Worm (Caenorhabditis elegans) whole organism, L2 larva: Measurements from ENCODE around the gene lin-66.

Experiments used
- C34F6.9 ChIP-seq: fragments of 150-350 bp; optimal IDR thresholded peaks from 2 replicates; lab custom pipeline; 2014; ENCODE audit warnings: missing biosample characterization, missing genetic modification characterization
- F13H6.1 ChIP-seq: sonication (generic microtip); optimal IDR thresholded peaks from 2 replicates; lab custom pipeline; 2016; ENCODE audit warnings: missing genetic modification characterization, missing compliant biosample characterization
- R02D3.7 ChIP-seq: fragments of 150-350 bp; optimal IDR thresholded peaks from 2 replicates; lab custom pipeline; 2014; ENCODE audit warnings: missing biosample characterization, missing genetic modification characterization
- Y55F3AM.14 ChIP-seq: fragments of 200-800 bp; sonication (Bioruptor generic); optimal IDR thresholded peaks from 2 replicates; lab custom pipeline; 2018; ENCODE audit warnings: mild to moderate bottlenecking, missing genetic modification characterization, missing compliant biosample characterization
- ZK546.5 ChIP-seq: sonication (generic microtip); optimal IDR thresholded peaks from 2 replicates; lab custom pipeline; 2017; ENCODE audit warnings: missing biosample characterization, missing genetic modification characterization
- alr-1 ChIP-seq: fragments of 150-350 bp; optimal IDR thresholded peaks from 2 replicates; lab custom pipeline; 2014; ENCODE audit warnings: missing biosample characterization, missing genetic modification characterization
- aly-2 ChIP-seq: fragments of 150-350 bp; optimal IDR thresholded peaks from 2 replicates; lab custom pipeline; 2014; ENCODE audit warnings: missing biosample characterization, missing genetic modification characterization
- ama-1 ChIP-seq: fragments of 150-350 bp; optimal IDR thresholded peaks from 2 replicates; lab custom pipeline; 2018; ENCODE audit warnings: inconsistent platforms
- blmp-1 ChIP-seq: sonication (generic microtip); optimal IDR thresholded peaks from 2 replicates; lab custom pipeline; 2017; ENCODE audit warnings: missing genetic modification characterization, mild to moderate bottlenecking, missing compliant biosample characterization, antibody characterized with exemption, moderate library complexity; ENCODE audit not compliant: insufficient read depth
- ceh-16 ChIP-seq: fragments of 150-350 bp; optimal IDR thresholded peaks from 2 replicates; lab custom pipeline; 2014; ENCODE audit warnings: missing biosample characterization, missing genetic modification characterization
- ceh-82 ChIP-seq: fragments of 150-350 bp; optimal IDR thresholded peaks from 2 replicates; lab custom pipeline; 2014; ENCODE audit warnings: missing biosample characterization, missing genetic modification characterization
- crh-2 ChIP-seq: sonication (generic microtip); optimal IDR thresholded peaks from 2 replicates; lab custom pipeline; 2017; ENCODE audit warnings: missing biosample characterization, missing genetic modification characterization
- dmd-4 ChIP-seq: sonication (generic microtip); optimal IDR thresholded peaks from 2 replicates; lab custom pipeline; 2017; ENCODE audit warnings: missing biosample characterization, missing genetic modification characterization
- egl-27 ChIP-seq: sonication (generic microtip); optimal IDR thresholded peaks from 3 replicates; lab custom pipeline; 2017; ENCODE audit warnings: missing biosample characterization, missing genetic modification reagents, missing genetic modification characterization
- elt-1 ChIP-seq: fragments of 150-350 bp; optimal IDR thresholded peaks from 2 replicates; lab custom pipeline; 2014; ENCODE audit warnings: missing biosample characterization, missing genetic modification characterization
- elt-3 ChIP-seq: sonication (generic microtip); optimal IDR thresholded peaks from 2 replicates; lab custom pipeline; 2017; ENCODE audit warnings: missing biosample characterization, missing genetic modification characterization
- fos-1 ChIP-seq: fragments of 150-350 bp; optimal IDR thresholded peaks from 2 replicates; lab custom pipeline; 2014; ENCODE audit warnings: missing biosample characterization, missing genetic modification characterization
- gmeb-1 ChIP-seq: fragments of 150-350 bp; optimal IDR thresholded peaks from 2 replicates; lab custom pipeline; 2014; ENCODE audit warnings: missing biosample characterization, missing genetic modification characterization
- lin-11 ChIP-seq: fragments of 150-350 bp; sonication (generic microtip); optimal IDR thresholded peaks from 2 replicates; lab custom pipeline; 2014; ENCODE audit warnings: missing biosample characterization, missing genetic modification characterization, inconsistent platforms, mixed read lengths
- lin-13 ChIP-seq: fragments of 150-350 bp; optimal IDR thresholded peaks from 2 replicates; lab custom pipeline; 2014; ENCODE audit warnings: missing biosample characterization, missing genetic modification reagents, missing genetic modification characterization
- lin-39 ChIP-seq: fragments of 150-350 bp; optimal IDR thresholded peaks from 2 replicates; lab custom pipeline; 2014; ENCODE audit warnings: missing biosample characterization, missing genetic modification reagents, missing genetic modification characterization
- lsy-2 ChIP-seq, 2 experiments: fragments of 150-350 bp in 1 of 2; sonication (generic microtip) in 1 of 2; optimal IDR thresholded peaks; 2 replicates each; lab custom pipeline; 2014 to 2017; ENCODE audit warnings: missing biosample characterization in 2 of 2, missing genetic modification characterization in 2 of 2
- mab-5 ChIP-seq: fragments of 150-350 bp; optimal IDR thresholded peaks from 2 replicates; lab custom pipeline; 2014; ENCODE audit warnings: missing biosample characterization, missing genetic modification characterization
- mbf-1 ChIP-seq: sonication (generic microtip); optimal IDR thresholded peaks from 2 replicates; lab custom pipeline; 2017; ENCODE audit warnings: missing biosample characterization, missing genetic modification characterization
- mdl-1 ChIP-seq, 2 experiments: fragments of 150-350 bp in 1 of 2; sonication (generic microtip) in 1 of 2; optimal IDR thresholded peaks; 2 replicates each; lab custom pipeline; 2017; ENCODE audit warnings: missing biosample characterization in 2 of 2, missing genetic modification characterization in 2 of 2
- nhr-11 ChIP-seq: fragments of 150-350 bp; optimal IDR thresholded peaks from 2 replicates; lab custom pipeline; 2014; ENCODE audit warnings: missing biosample characterization, missing genetic modification characterization
- nhr-12 ChIP-seq: fragments of 150-350 bp; optimal IDR thresholded peaks from 2 replicates; lab custom pipeline; 2014; ENCODE audit warnings: missing biosample characterization, missing genetic modification characterization
- nhr-129 ChIP-seq: fragments of 150-350 bp; optimal IDR thresholded peaks from 2 replicates; lab custom pipeline; 2014; ENCODE audit warnings: missing biosample characterization, missing genetic modification characterization
- nhr-21 ChIP-seq: fragments of 150-350 bp; optimal IDR thresholded peaks from 2 replicates; lab custom pipeline; 2014; ENCODE audit warnings: missing biosample characterization, missing genetic modification characterization
- nhr-23 ChIP-seq: fragments of 150-350 bp; optimal IDR thresholded peaks from 2 replicates; lab custom pipeline; 2014; ENCODE audit warnings: missing biosample characterization, missing genetic modification reagents, missing genetic modification characterization
- nhr-237 ChIP-seq: fragments of 150-350 bp; optimal IDR thresholded peaks from 2 replicates; lab custom pipeline; 2014; ENCODE audit warnings: missing biosample characterization, missing genetic modification characterization
- nhr-25 ChIP-seq: fragments of 150-350 bp; sonication (generic microtip); optimal IDR thresholded peaks from 3 replicates; lab custom pipeline; 2014; ENCODE audit warnings: missing biosample characterization, missing genetic modification characterization
- nhr-6 ChIP-seq: fragments of 150-350 bp; optimal IDR thresholded peaks from 2 replicates; lab custom pipeline; 2014; ENCODE audit warnings: missing biosample characterization, missing genetic modification characterization
- peb-1 ChIP-seq: fragments of 150-350 bp; optimal IDR thresholded peaks from 2 replicates; lab custom pipeline; 2014; ENCODE audit warnings: missing biosample characterization, missing genetic modification characterization
- sem-4 ChIP-seq: fragments of 150-350 bp; optimal IDR thresholded peaks from 2 replicates; lab custom pipeline; 2014; ENCODE audit warnings: missing biosample characterization, missing genetic modification reagents, missing genetic modification characterization
- skn-1 ChIP-seq: sonication (generic microtip); optimal IDR thresholded peaks from 2 replicates; lab custom pipeline; 2017; ENCODE audit warnings: missing biosample characterization, missing genetic modification characterization
- sma-3 ChIP-seq: sonication (generic microtip); optimal IDR thresholded peaks from 2 replicates; lab custom pipeline; 2016; ENCODE audit warnings: missing genetic modification reagents, missing genetic modification characterization, missing compliant biosample characterization
- sma-9 ChIP-seq, 2 experiments: fragments of 150-350 bp in 1 of 2; sonication (generic microtip) in 1 of 2; optimal IDR thresholded peaks; 2 replicates each; lab custom pipeline; 2014 to 2016; ENCODE audit warnings: missing genetic modification characterization in 2 of 2, mild to moderate bottlenecking in 1 of 2, missing biosample characterization in 1 of 2, missing compliant biosample characterization in 1 of 2, missing genetic modification reagents in 1 of 2, moderate library complexity in 1 of 2
- snpc-4 ChIP-seq: fragments of 150-350 bp; optimal IDR thresholded peaks from 2 replicates; lab custom pipeline; 2014; ENCODE audit warnings: missing biosample characterization, missing genetic modification characterization
- unc-39 ChIP-seq: fragments of 150-350 bp; optimal IDR thresholded peaks from 2 replicates; lab custom pipeline; 2014; ENCODE audit warnings: missing biosample characterization, missing genetic modification characterization
- unc-55 ChIP-seq: fragments of 150-350 bp; sonication (generic microtip); optimal IDR thresholded peaks from 3 replicates; lab custom pipeline; 2014; ENCODE audit warnings: missing biosample characterization, missing genetic modification reagents, missing genetic modification characterization
- unc-62 ChIP-seq: fragments of 150-350 bp; optimal IDR thresholded peaks from 2 replicates; lab custom pipeline; 2014; ENCODE audit warnings: missing biosample characterization, missing genetic modification reagents, missing genetic modification characterization
- zag-1 ChIP-seq: fragments of 150-350 bp; optimal IDR thresholded peaks from 2 replicates; lab custom pipeline; 2014; ENCODE audit warnings: missing biosample characterization, missing genetic modification characterization
- ztf-1 ChIP-seq: fragments of 200-800 bp; sonication (Bioruptor generic); conservative IDR thresholded peaks from 2 replicates; pipeline ENCODE4 v1.3.6; 2022; ENCODE audit warnings: missing genetic modification characterization, missing compliant biosample characterization
- ztf-11 ChIP-seq: sonication (generic microtip); optimal IDR thresholded peaks from 2 replicates; lab custom pipeline; 2017; ENCODE audit warnings: missing biosample characterization, missing genetic modification characterization
- ztf-4 ChIP-seq: fragments of 150-350 bp; optimal IDR thresholded peaks from 2 replicates; lab custom pipeline; 2014; ENCODE audit warnings: missing biosample characterization, missing genetic modification characterization

Gene lin-66

DNA sequence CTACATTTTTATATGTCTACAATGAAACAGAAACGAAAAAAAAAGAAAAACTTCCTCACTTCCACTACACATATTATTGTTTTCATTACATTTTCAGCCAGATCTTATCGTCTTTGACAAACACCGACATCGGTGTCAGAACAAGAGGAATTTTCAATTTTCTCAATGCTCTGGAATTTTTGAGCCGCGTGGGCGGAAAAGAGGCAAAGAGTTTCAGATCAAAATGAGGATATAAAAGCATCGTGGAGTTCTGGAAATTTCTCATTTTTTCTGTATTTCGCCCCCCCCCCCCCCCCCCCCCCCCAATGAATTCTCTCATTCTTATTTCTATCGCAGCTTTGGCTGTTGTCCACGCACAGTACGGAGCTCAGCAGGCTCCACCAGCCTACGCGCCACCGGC lies 8.0 kb upstream of the lin-66 start, which contains the start of gene B0513.4:
TSS of gene B0513.4 (plus strand) at position 301 of the 400 bp plus-strand sequence.
- TF ChIP-seq ama-1 (no peak), sma-9 (GFP tag; optimal IDR thresholded peaks at IDR 0.05; lab: Kevin White, UChicago) (no peak), sma-9 (tag; optimal IDR thresholded peaks at IDR 0.05; lab: Kevin White, UChicago) (no peak), nhr-23 (no peak), ztf-11 (no peak), crh-2 (tag; lab: Kevin White, UChicago) (no peak), dmd-4 (no peak), elt-3 (tag; lab: Kevin White, UChicago) (no peak), nhr-12 (no peak), nhr-129 (no peak), gmeb-1 (no peak), blmp-1 (tag; lab: Kevin White, UChicago) (no peak), sma-3 (no peak), nhr-25 (tag; lab: Kevin White, UChicago) (no peak), nhr-11 (no peak), lin-13 (GFP tag; lab: Kevin White, UChicago) (no peak)
- TF ChIP-seq, all 48 proteins: peak for 0

DNA sequence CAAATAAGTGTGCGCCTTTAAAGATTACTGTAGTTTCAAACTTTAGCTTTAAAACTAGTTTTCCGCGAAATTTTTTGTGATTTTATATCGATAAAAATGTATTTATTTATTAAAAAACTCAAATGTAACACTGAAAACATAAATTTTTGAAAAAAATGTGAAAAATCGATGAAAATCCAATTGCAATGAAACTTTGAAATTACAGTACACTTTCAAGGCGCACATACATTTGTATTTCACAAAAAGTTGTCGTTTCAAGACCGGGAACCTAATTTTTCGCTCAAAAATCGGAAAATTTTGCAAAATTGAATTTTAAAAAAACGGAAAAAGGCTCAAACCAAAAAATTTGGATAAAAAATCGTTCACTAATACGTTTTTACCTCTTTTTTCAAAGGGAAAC lies 7.5 kb upstream of the lin-66 start:
- TF ChIP-seq fos-1 (tag; lab: Kevin White, UChicago) (no peak), lin-13 (GFP tag; lab: Kevin White, UChicago) (no peak), mbf-1 (no peak), unc-62 (GFP tag; lab: Kevin White, UChicago) (no peak), snpc-4 (tag; lab: Kevin White, UChicago) (no peak), ZK546.5 (tag; lab: Kevin White, UChicago) (no peak), mab-5 (no peak), nhr-11 (no peak), ztf-4 (tag; lab: Kevin White, UChicago) (no peak), nhr-21 (no peak), lin-39 (tag; lab: Kevin White, UChicago) (no peak), unc-39 (tag; lab: Kevin White, UChicago) (no peak)
- TF ChIP-seq, all 48 proteins: peak for 0

- TF ChIP-seq skn-1 (tag; lab: Kevin White, UChicago) (no peak), ceh-16 (tag; lab: Kevin White, UChicago) (no peak), crh-2 (tag; lab: Kevin White, UChicago) (peak; percentile 40), elt-1 (no peak), mbf-1 (no peak), ama-1 (no peak), lsy-2 (tag; optimal IDR thresholded peaks at IDR 0.05; lab: Kevin White, UChicago) (peak in 1 of 2 experiments; percentile 51), sem-4 (no peak), nhr-25 (tag; lab: Kevin White, UChicago) (no peak), elt-3 (tag; lab: Kevin White, UChicago) (no peak), unc-62 (GFP tag; lab: Kevin White, UChicago) (no peak), gmeb-1 (no peak), C34F6.9 (tag; lab: Kevin White, UChicago) (peak; percentile 48), F13H6.1 (tag; lab: Kevin White, UChicago) (peak; percentile 24), nhr-12 (no peak), mdl-1 (tag; optimal IDR thresholded peaks at IDR 0.05; lab: Kevin White, UChicago) (peak in 1 of 2 experiments; percentile 43), egl-27 (tag; lab: Kevin White, UChicago) (no peak), ztf-1 (no peak), nhr-11 (no peak), alr-1 (tag; lab: Kevin White, UChicago) (no peak), lin-39 (tag; lab: Kevin White, UChicago) (no peak), lin-11 (no peak), mab-5 (no peak), nhr-129 (peak; percentile 91), ceh-82 (no peak), peb-1 (tag; lab: Kevin White, UChicago) (no peak), lin-13 (GFP tag; lab: Kevin White, UChicago) (no peak), sma-3 (no peak), Y55F3AM.14 (GFP tag; lab: Kevin White, UChicago) (no peak), aly-2 (tag; lab: Kevin White, UChicago) (no peak), ZK546.5 (tag; lab: Kevin White, UChicago) (no peak), nhr-237 (tag; lab: Kevin White, UChicago) (no peak), unc-55 (GFP tag; lab: Kevin White, UChicago) (no peak), zag-1 (tag; lab: Kevin White, UChicago) (no peak), sma-9 (GFP tag; optimal IDR thresholded peaks at IDR 0.05; lab: Kevin White, UChicago) (peak; percentile 54), sma-9 (tag; optimal IDR thresholded peaks at IDR 0.05; lab: Kevin White, UChicago) (no peak), ztf-11 (no peak), R02D3.7 (tag; lab: Kevin White, UChicago) (no peak), ztf-4 (tag; lab: Kevin White, UChicago) (no peak), snpc-4 (tag; lab: Kevin White, UChicago) (no peak), fos-1 (tag; lab: Kevin White, UChicago) (no peak), nhr-6 (tag; lab: Kevin White, UChicago) (no peak), nhr-23 (no peak), blmp-1 (tag; lab: Kevin White, UChicago) (no peak), dmd-4 (no peak)
- TF ChIP-seq, all 48 proteins: peak for 7
These were observed 7.1 kb upstream of the lin-66 start for ce11 chrIV:13880803-13881202.
